Fruit fly (Drosophila melanogaster): ENCODE measurements around the gene CG11342.

Gene CG11342

dm6 chr3L:4371978-4372377 lies 4.7 kb upstream of the CG11342 start:
- TF ChIP-seq cic (GFP tag; optimal IDR thresholded peaks at IDR 0.05), result no peak
- no peak for TF ChIP-seq CG14711 (tag; optimal IDR thresholded peaks at IDR 0.05)
- no peak for TF ChIP-seq tj (GFP tag; optimal IDR thresholded peaks at IDR 0.05)
- TF ChIP-seq CG7101 (tag; optimal IDR thresholded peaks at IDR 0.05), result no peak
- TF ChIP-seq CG7045 (GFP tag; optimal IDR thresholded peaks at IDR 0.05), result no peak
- no peak for TF ChIP-seq CG33017 (tag; optimal IDR thresholded peaks at IDR 0.05)
- TF ChIP-seq Clk (GFP tag; optimal IDR thresholded peaks at IDR 0.05), result no peak
- TF ChIP-seq kay (GFP tag; ENCODE audit: borderline replicate concordance), result no peak
- TF ChIP-seq Hr96 (GFP tag; optimal IDR thresholded peaks at IDR 0.05), result no peak
- TF ChIP-seq CG5204 (GFP tag; optimal IDR thresholded peaks at IDR 0.05), result no peak
- TF ChIP-seq pad (GFP tag; optimal IDR thresholded peaks at IDR 0.05), result no peak
- no peak for TF ChIP-seq cnc (optimal IDR thresholded peaks at IDR 0.05)
- TF ChIP-seq bab1 (GFP tag; optimal IDR thresholded peaks at IDR 0.05), result no peak
- TF ChIP-seq CG12768 (GFP tag; optimal IDR thresholded peaks at IDR 0.05), result no peak
- no peak for TF ChIP-seq CG11617 (GFP tag; optimal IDR thresholded peaks at IDR 0.05)
- TF ChIP-seq ovo (GFP tag; optimal IDR thresholded peaks at IDR 0.05), result no peak
- no peak for TF ChIP-seq Mnt (GFP tag; optimal IDR thresholded peaks at IDR 0.05)
- no peak for TF ChIP-seq CG1620 (GFP tag; optimal IDR thresholded peaks at IDR 0.05)
- TF ChIP-seq toe (GFP tag; optimal IDR thresholded peaks at IDR 0.05), result no peak
- no peak for TF ChIP-seq Crg-1 (GFP tag; optimal IDR thresholded peaks at IDR 0.05)

dm6 chr3L:4365197-4365596 lies 2.1 kb downstream of the CG11342 start, which contains the start of gene CG33514:
CG33514 (plus strand) TSS chr3L:4365434.
- TF ChIP-seq CG14711 (tag; optimal IDR thresholded peaks at IDR 0.05) (no peak), cic (GFP tag; optimal IDR thresholded peaks at IDR 0.05) (peak; percentile 53), CG5204 (GFP tag; optimal IDR thresholded peaks at IDR 0.05) (no peak)

dm6 chr3L:4363887-4364794 lies 3.1 kb downstream of the CG11342 start, which contains the start of the genes Cip4 and mRpS6:
Cip4 (minus strand) TSS chr3L:4364102.
mRpS6 (plus strand) TSS chr3L:4364550.
- peak; percentile 63 for TF ChIP-seq bab1 (GFP tag; optimal IDR thresholded peaks at IDR 0.05)
- peak; percentile 76 for TF ChIP-seq toe (GFP tag; optimal IDR thresholded peaks at IDR 0.05)
- TF ChIP-seq kay (GFP tag; ENCODE audit: borderline replicate concordance), result peak; percentile 87
- TF ChIP-seq CG11617 (GFP tag; optimal IDR thresholded peaks at IDR 0.05), result peak; percentile 81
- no peak for TF ChIP-seq CG12768 (GFP tag; optimal IDR thresholded peaks at IDR 0.05)
- TF ChIP-seq Hr96 (GFP tag; optimal IDR thresholded peaks at IDR 0.05), result peak; percentile 16
- peak; percentile 13 for TF ChIP-seq pad (GFP tag; optimal IDR thresholded peaks at IDR 0.05)
- TF ChIP-seq CG1620 (GFP tag; optimal IDR thresholded peaks at IDR 0.05), result peak; percentile 68
- no peak for TF ChIP-seq cnc (optimal IDR thresholded peaks at IDR 0.05)
- peak; percentile 62 for TF ChIP-seq ovo (GFP tag; optimal IDR thresholded peaks at IDR 0.05)
- TF ChIP-seq cic (GFP tag; optimal IDR thresholded peaks at IDR 0.05), result peak; percentile 30
- TF ChIP-seq CG7101 (tag; optimal IDR thresholded peaks at IDR 0.05), result peak; percentile 78
- peak; percentile 98 for TF ChIP-seq Mnt (GFP tag; optimal IDR thresholded peaks at IDR 0.05)
- no peak for TF ChIP-seq CG7045 (GFP tag; optimal IDR thresholded peaks at IDR 0.05)
- TF ChIP-seq Crg-1 (GFP tag; optimal IDR thresholded peaks at IDR 0.05), result peak; percentile 8
- peak; percentile 54 for TF ChIP-seq CG33017 (tag; optimal IDR thresholded peaks at IDR 0.05)
- no peak for TF ChIP-seq Clk (GFP tag; optimal IDR thresholded peaks at IDR 0.05)
- no peak for TF ChIP-seq CG14711 (tag; optimal IDR thresholded peaks at IDR 0.05)
- TF ChIP-seq tj (GFP tag; optimal IDR thresholded peaks at IDR 0.05), result peak; percentile 48
- TF ChIP-seq CG5204 (GFP tag; optimal IDR thresholded peaks at IDR 0.05), result peak; percentile 70

- TF ChIP-seq CG7045 (GFP tag; optimal IDR thresholded peaks at IDR 0.05) (no peak), cic (GFP tag; optimal IDR thresholded peaks at IDR 0.05) (no peak)
Measured at dm6 chr3L:4363484-4363883, 3.8 kb downstream of the CG11342 start.

- no peak for TF ChIP-seq Crg-1 (GFP tag; optimal IDR thresholded peaks at IDR 0.05)
- TF ChIP-seq cnc (optimal IDR thresholded peaks at IDR 0.05), result no peak
- TF ChIP-seq CG14711 (tag; optimal IDR thresholded peaks at IDR 0.05), result no peak
- no peak for TF ChIP-seq Clk (GFP tag; optimal IDR thresholded peaks at IDR 0.05)
- TF ChIP-seq CG11617 (GFP tag; optimal IDR thresholded peaks at IDR 0.05), result no peak
- TF ChIP-seq bab1 (GFP tag; optimal IDR thresholded peaks at IDR 0.05), result no peak
- no peak for TF ChIP-seq pad (GFP tag; optimal IDR thresholded peaks at IDR 0.05)
- no peak for TF ChIP-seq cic (GFP tag; optimal IDR thresholded peaks at IDR 0.05)
- no peak for TF ChIP-seq CG12768 (GFP tag; optimal IDR thresholded peaks at IDR 0.05)
- no peak for TF ChIP-seq CG7101 (tag; optimal IDR thresholded peaks at IDR 0.05)
- no peak for TF ChIP-seq toe (GFP tag; optimal IDR thresholded peaks at IDR 0.05)
- no peak for TF ChIP-seq ovo (GFP tag; optimal IDR thresholded peaks at IDR 0.05)
- no peak for TF ChIP-seq CG1620 (GFP tag; optimal IDR thresholded peaks at IDR 0.05)
- TF ChIP-seq kay (GFP tag; ENCODE audit: borderline replicate concordance), result no peak
- no peak for TF ChIP-seq Hr96 (GFP tag; optimal IDR thresholded peaks at IDR 0.05)
Measured at dm6 chr3L:4362937-4363336, 4.3 kb downstream of the CG11342 start.

- TF ChIP-seq Mnt (GFP tag; optimal IDR thresholded peaks at IDR 0.05) (no peak), tj (GFP tag; optimal IDR thresholded peaks at IDR 0.05) (peak; percentile 48), pad (GFP tag; optimal IDR thresholded peaks at IDR 0.05) (no peak)
Measured at dm6 chr3L:4360376-4360703, 6.9 kb downstream of the CG11342 start.
